Fruit fly (Drosophila melanogaster) whole organism, adult: ENCODE measurements around the gene Osi8.

Source experiments
- CG33017 ChIP-seq: fragments of 200-800 bp; sonication (Bioruptor generic); optimal IDR thresholded peaks from 2 replicates; lab custom pipeline; 2018; ENCODE audit warnings: missing biosample characterization, mild to moderate bottlenecking, missing genetic modification characterization, moderate library complexity
- ovo ChIP-seq: fragments of 200-800 bp; sonication (Bioruptor generic); optimal IDR thresholded peaks from 2 replicates; lab custom pipeline; 2016; ENCODE audit warnings: missing biosample characterization, missing genetic modification characterization

dm6 chr3R:6291437-6291836 lies 36.5 kb downstream of the Osi8 start, which contains the start of gene Osi13:
- TF ChIP-seq CG33017, result no peak
- TF ChIP-seq ovo, result no peak
